Fruit fly (Drosophila melanogaster) whole organism, embryonic: ENCODE results near the gene CG3984.

Experiments used
- Asciz ChIP-seq: fragments of 200-800 bp; sonication (Bioruptor generic); optimal IDR thresholded peaks from 2 replicates; lab custom pipeline; 2017; ENCODE audit warnings: missing biosample characterization, mild to moderate bottlenecking, missing genetic modification characterization, missing genetic modification reagents
- BtbVII ChIP-seq: fragments of 200-800 bp; sonication (Bioruptor generic); optimal IDR thresholded peaks from 3 replicates; lab custom pipeline; 2017; ENCODE audit warnings: missing biosample characterization, mild to moderate bottlenecking, missing genetic modification characterization
- C15 ChIP-seq: fragments of 200-800 bp; sonication (Bioruptor generic); IDR thresholded peaks from 3 replicates; pipeline ENCODE4 v1.3.6; 2022; ENCODE audit warnings: missing biosample characterization, missing genetic modification characterization
- CG10267 ChIP-seq: fragments of 200-800 bp; sonication (Bioruptor generic); optimal IDR thresholded peaks from 2 replicates; lab custom pipeline; 2018; ENCODE audit warnings: missing biosample characterization, mild to moderate bottlenecking, missing genetic modification characterization, moderate library complexity
- CG10321 ChIP-seq: fragments of 200-800 bp; sonication (Bioruptor generic); IDR thresholded peaks from 2 replicates; pipeline ENCODE4 v1.3.6; 2022; ENCODE audit warnings: missing biosample characterization, missing genetic modification characterization
- CG10654 ChIP-seq: fragments of 200-800 bp; sonication (Bioruptor generic); optimal IDR thresholded peaks from 2 replicates; lab custom pipeline; 2016; ENCODE audit warnings: missing biosample characterization, missing genetic modification characterization
- CG12744 ChIP-seq: fragments of 200-800 bp; sonication (Bioruptor generic); optimal IDR thresholded peaks from 2 replicates; lab custom pipeline; 2016; ENCODE audit warnings: missing biosample characterization, missing genetic modification characterization
- CG15269 ChIP-seq: fragments of 200-800 bp; sonication (Bioruptor generic); optimal IDR thresholded peaks from 2 replicates; lab custom pipeline; 2018; ENCODE audit warnings: missing biosample characterization, mild to moderate bottlenecking, missing genetic modification characterization, moderate library complexity
- CG16813 ChIP-seq: fragments of 200-800 bp; sonication (Bioruptor generic); IDR thresholded peaks from 3 replicates; pipeline ENCODE4 v1.3.6; 2022; ENCODE audit warnings: missing biosample characterization, missing genetic modification characterization; ENCODE audit not compliant: partially characterized antibody
- CG16815 ChIP-seq: fragments of 200-800 bp; sonication (Bioruptor generic); optimal IDR thresholded peaks from 3 replicates; lab custom pipeline; 2017; ENCODE audit warnings: missing biosample characterization, mild to moderate bottlenecking, missing genetic modification characterization
- CG17802 ChIP-seq: fragments of 200-800 bp; sonication (Bioruptor generic); optimal IDR thresholded peaks from 2 replicates; lab custom pipeline; 2018; ENCODE audit warnings: missing biosample characterization, mild to moderate bottlenecking, missing genetic modification characterization, moderate library complexity
- CG2120 ChIP-seq: fragments of 200-800 bp; sonication (Bioruptor generic); optimal IDR thresholded peaks from 3 replicates; lab custom pipeline; 2016; ENCODE audit warnings: missing biosample characterization, missing genetic modification characterization
- CG2199 ChIP-seq: fragments of 200-800 bp; sonication (Bioruptor generic); IDR thresholded peaks from 3 replicates; pipeline ENCODE4 v1.3.6; 2022; ENCODE audit warnings: missing biosample characterization, missing genetic modification characterization
- CG30020 ChIP-seq: fragments of 200-800 bp; optimal IDR thresholded peaks from 2 replicates; lab custom pipeline; 2019; ENCODE audit warnings: missing biosample characterization, mild to moderate bottlenecking, missing genetic modification characterization, moderate library complexity
- CG30431 ChIP-seq: fragments of 200-800 bp; sonication (Bioruptor generic); optimal IDR thresholded peaks from 2 replicates; lab custom pipeline; 2017; ENCODE audit warnings: missing biosample characterization, missing genetic modification characterization
- CG31365 ChIP-seq: fragments of 200-800 bp; sonication (Bioruptor generic); optimal IDR thresholded peaks from 2 replicates; lab custom pipeline; 2018; ENCODE audit warnings: missing biosample characterization, mild to moderate bottlenecking, missing genetic modification characterization
- CG4282 ChIP-seq: fragments of 200-800 bp; sonication (Bioruptor generic); optimal IDR thresholded peaks from 2 replicates; lab custom pipeline; 2016; ENCODE audit warnings: missing biosample characterization, missing genetic modification characterization
- CG6272 ChIP-seq: fragments of 200-800 bp; sonication (Bioruptor generic); IDR thresholded peaks from 2 replicates; pipeline ENCODE4 v1.3.6; 2022; ENCODE audit warnings: missing biosample characterization, missing genetic modification characterization
- CG8089 ChIP-seq: fragments of 200-800 bp; sonication (Bioruptor generic); optimal IDR thresholded peaks from 3 replicates; lab custom pipeline; 2016; ENCODE audit warnings: missing biosample characterization, missing genetic modification characterization
- CG9437 ChIP-seq: fragments of 200-800 bp; sonication (Bioruptor generic); optimal IDR thresholded peaks from 2 replicates; lab custom pipeline; 2018; ENCODE audit warnings: missing biosample characterization, mild to moderate bottlenecking, missing genetic modification characterization
- CoRest ChIP-seq: fragments of 200-800 bp; sonication (Bioruptor generic); optimal IDR thresholded peaks from 3 replicates; lab custom pipeline; 2018; ENCODE audit warnings: missing biosample characterization, mild to moderate bottlenecking, missing genetic modification characterization, moderate library complexity
- D ChIP-seq, 2 experiments: fragments of 200-800 bp in 1 of 2; fragments of >200 bp in 1 of 2; sonication (Bioruptor generic) in 1 of 2; optimal IDR thresholded peaks; 2 replicates in 1 of 2; 3 replicates in 1 of 2; lab custom pipeline; 2017; ENCODE audit warnings: mild to moderate bottlenecking in 1 of 2, missing biosample characterization in 1 of 2, missing genetic modification characterization in 1 of 2, missing genetic modification reagents in 1 of 2
- Dek ChIP-seq: fragments of 200-800 bp; sonication (Bioruptor generic); optimal IDR thresholded peaks from 3 replicates; lab custom pipeline; 2019; ENCODE audit warnings: missing biosample characterization, mild to moderate bottlenecking, missing genetic modification characterization, moderate library complexity
- Dip2 ChIP-seq: fragments of 200-800 bp; sonication (Bioruptor generic); IDR thresholded peaks from 2 replicates; pipeline ENCODE4 v1.3.6; 2022; ENCODE audit warnings: missing biosample characterization, missing genetic modification characterization
- Doc3 ChIP-seq: fragments of 200-800 bp; sonication (Bioruptor generic); IDR thresholded peaks from 3 replicates; pipeline ENCODE4 v1.3.6; 2022; ENCODE audit warnings: missing biosample characterization, missing genetic modification characterization; ENCODE audit not compliant: partially characterized antibody
- Dp ChIP-seq: fragments of 200-800 bp; sonication (Bioruptor generic); optimal IDR thresholded peaks from 2 replicates; lab custom pipeline; 2018; ENCODE audit warnings: missing biosample characterization, mild to moderate bottlenecking, missing genetic modification characterization, moderate library complexity
- ERR ChIP-seq: fragments of 200-800 bp; sonication (Bioruptor generic); optimal IDR thresholded peaks from 2 replicates; lab custom pipeline; 2016; ENCODE audit warnings: missing biosample characterization, missing genetic modification characterization
- Mes4 ChIP-seq: fragments of 200-800 bp; sonication (Bioruptor generic); optimal IDR thresholded peaks from 2 replicates; lab custom pipeline; 2016; ENCODE audit warnings: missing biosample characterization, missing genetic modification characterization
- PHDP ChIP-seq: fragments of 200-800 bp; sonication (Bioruptor generic); optimal IDR thresholded peaks from 3 replicates; lab custom pipeline; 2018; ENCODE audit warnings: missing biosample characterization, mild to moderate bottlenecking, missing genetic modification characterization, moderate library complexity
- Six4 ChIP-seq: fragments of 200-800 bp; sonication (Bioruptor generic); optimal IDR thresholded peaks from 2 replicates; lab custom pipeline; 2016; ENCODE audit warnings: missing biosample characterization, missing genetic modification characterization
- Vsx1 ChIP-seq: fragments of 200-800 bp; sonication (Bioruptor generic); optimal IDR thresholded peaks from 2 replicates; lab custom pipeline; 2017; ENCODE audit warnings: missing biosample characterization, mild to moderate bottlenecking, missing genetic modification characterization, missing genetic modification reagents
- bcd ChIP-seq: fragments of 200-800 bp; sonication (Bioruptor generic); optimal IDR thresholded peaks from 2 replicates; lab custom pipeline; 2017; ENCODE audit warnings: missing biosample characterization, mild to moderate bottlenecking, missing genetic modification characterization
- btn ChIP-seq: fragments of 200-800 bp; sonication (Bioruptor generic); optimal IDR thresholded peaks from 2 replicates; lab custom pipeline; 2016; ENCODE audit warnings: missing biosample characterization, missing genetic modification characterization
- cad ChIP-seq: fragments of >200 bp; optimal IDR thresholded peaks from 2 replicates; lab custom pipeline; 2017; ENCODE audit warnings: missing biosample characterization, missing genetic modification characterization
- cas ChIP-seq: fragments of 200-800 bp; sonication (Bioruptor generic); IDR thresholded peaks from 2 replicates; pipeline ENCODE4 v1.3.6; 2022; ENCODE audit warnings: missing biosample characterization, missing genetic modification characterization
- chn ChIP-seq: fragments of 200-800 bp; sonication (Bioruptor generic); optimal IDR thresholded peaks from 2 replicates; lab custom pipeline; 2016; ENCODE audit warnings: missing biosample characterization, missing genetic modification characterization
- disco-r ChIP-seq: fragments of 200-800 bp; sonication (Bioruptor generic); optimal IDR thresholded peaks from 2 replicates; lab custom pipeline; 2016; ENCODE audit warnings: missing biosample characterization, missing genetic modification characterization
- dm ChIP-seq: fragments of 200-800 bp; sonication (Bioruptor generic); optimal IDR thresholded peaks from 3 replicates; lab custom pipeline; 2016; ENCODE audit warnings: missing biosample characterization, missing genetic modification characterization
- exex ChIP-seq: fragments of 200-800 bp; sonication (Bioruptor generic); optimal IDR thresholded peaks from 4 replicates; lab custom pipeline; 2018; ENCODE audit warnings: missing biosample characterization, mild to moderate bottlenecking, missing genetic modification characterization, moderate library complexity
- ftz-f1 ChIP-seq: fragments of 200-800 bp; sonication (Bioruptor generic); optimal IDR thresholded peaks from 2 replicates; lab custom pipeline; 2016; ENCODE audit warnings: missing biosample characterization, missing genetic modification characterization
- gcm2 ChIP-seq: fragments of 200-800 bp; sonication (Bioruptor generic); optimal IDR thresholded peaks from 2 replicates; lab custom pipeline; 2016; ENCODE audit warnings: missing biosample characterization, missing genetic modification characterization
- hbn ChIP-seq: fragments of 200-800 bp; sonication (Bioruptor generic); IDR thresholded peaks from 2 replicates; pipeline ENCODE4 v1.3.6; 2022; ENCODE audit warnings: missing biosample characterization, missing genetic modification characterization; ENCODE audit not compliant: partially characterized antibody
- hth ChIP-seq: fragments of >200 bp; optimal IDR thresholded peaks from 2 replicates; lab custom pipeline; 2017; ENCODE audit warnings: inconsistent platforms
- org-1 ChIP-seq: fragments of 200-800 bp; sonication (Bioruptor generic); optimal IDR thresholded peaks from 2 replicates; lab custom pipeline; 2017; ENCODE audit warnings: missing biosample characterization, missing genetic modification characterization
- pita ChIP-seq: fragments of 200-800 bp; sonication (Bioruptor generic); optimal IDR thresholded peaks from 2 replicates; lab custom pipeline; 2017; ENCODE audit warnings: missing biosample characterization, mild to moderate bottlenecking, missing genetic modification characterization
- slbo ChIP-seq: fragments of 200-800 bp; sonication (Bioruptor generic); IDR thresholded peaks from 2 replicates; pipeline ENCODE4 v1.3.6; 2022; ENCODE audit warnings: missing biosample characterization, missing genetic modification characterization
- sqz ChIP-seq: fragments of 200-800 bp; sonication (Bioruptor generic); optimal IDR thresholded peaks from 3 replicates; lab custom pipeline; 2018; ENCODE audit warnings: missing biosample characterization, mild to moderate bottlenecking, missing genetic modification characterization
- sr ChIP-seq: fragments of 200-800 bp; sonication (Bioruptor generic); IDR thresholded peaks from 3 replicates; pipeline ENCODE4 v1.3.6; 2022; ENCODE audit warnings: missing biosample characterization, missing genetic modification characterization
- stwl ChIP-seq: fragments of 200-800 bp; sonication (Bioruptor generic); optimal IDR thresholded peaks from 3 replicates; lab custom pipeline; 2018; ENCODE audit warnings: missing biosample characterization, mild to moderate bottlenecking, missing genetic modification characterization, moderate library complexity
- unpg ChIP-seq: fragments of 200-800 bp; sonication (Bioruptor generic); optimal IDR thresholded peaks from 3 replicates; lab custom pipeline; 2018; ENCODE audit warnings: missing biosample characterization, mild to moderate bottlenecking, missing genetic modification characterization, moderate library complexity
- zen2 ChIP-seq: fragments of 200-800 bp; sonication (Bioruptor generic); IDR thresholded peaks from 3 replicates; pipeline ENCODE4 v1.3.6; 2022; ENCODE audit warnings: missing biosample characterization, missing genetic modification characterization; ENCODE audit not compliant: partially characterized antibody

CG3984 gene

dm6 chr3R:15145491-15145890 lies 8.5 kb downstream of the CG3984 start (continued):
- TF ChIP-seq dm (GFP tag; lab: Kevin White, UChicago) (no peak), Dek (peak; percentile 24), exex (tag; lab: Kevin White, UChicago) (no peak), BtbVII (no peak), CG9437 (GFP tag; lab: Kevin White, UChicago) (peak; percentile 7), sqz (no peak), PHDP (tag; lab: Kevin White, UChicago) (peak; percentile 51), slbo (GFP tag; lab: Robert Waterston, UW) (peak; percentile 56), bcd (GFP tag; lab: Kevin White, UChicago) (peak; percentile 54), CG10267 (tag; lab: Kevin White, UChicago) (peak; percentile 38), hbn (GFP tag; lab: Robert Waterston, UW) (no peak), CG6272 (GFP tag; lab: Robert Waterston, UW) (peak; percentile 46; the same call in 1 of the 2 replicates), cad (GFP tag; lab: Kevin White, UChicago) (no peak), Vsx1 (GFP tag; lab: Kevin White, UChicago) (no peak), Dip2 (GFP tag; lab: Robert Waterston, UW) (no peak), CoRest (tag; lab: Kevin White, UChicago) (peak; percentile 33), CG16815 (GFP tag; lab: Kevin White, UChicago) (no peak), CG30020 (no peak), org-1 (GFP tag; lab: Kevin White, UChicago) (peak; percentile 40), CG30431 (GFP tag; lab: Kevin White, UChicago) (no peak), CG4282 (GFP tag; lab: Kevin White, UChicago) (no peak), CG17802 (tag; lab: Kevin White, UChicago) (peak; percentile 2), D (optimal IDR thresholded peaks at IDR 0.05; lab: Kevin White, UChicago) (no peak), D (GFP tag; optimal IDR thresholded peaks at IDR 0.05; lab: Kevin White, UChicago) (peak; percentile 23), CG8089 (GFP tag; lab: Kevin White, UChicago) (no peak), CG16813 (GFP tag; lab: Robert Waterston, UW) (no peak), btn (GFP tag; lab: Kevin White, UChicago) (no peak), Doc3 (no peak), CG2120 (GFP tag; lab: Kevin White, UChicago) (peak; percentile 28), chn (no peak), CG31365 (tag; lab: Kevin White, UChicago) (no peak), CG10654 (GFP tag; lab: Kevin White, UChicago) (peak; percentile 3), CG2199 (no peak), CG12744 (GFP tag; lab: Kevin White, UChicago) (no peak), Asciz (GFP tag; lab: Kevin White, UChicago) (peak; percentile 8), CG15269 (peak; percentile 55), cas (GFP tag; lab: Robert Waterston, UW) (0 out of 2 replicates have a peak, but pooled peaks have one; percentile 11), Mes4 (GFP tag; lab: Kevin White, UChicago) (no peak), Six4 (GFP tag; lab: Kevin White, UChicago) (peak; percentile 46), C15 (GFP tag; lab: Robert Waterston, UW) (no peak), ERR (no peak), pita (GFP tag; lab: Kevin White, UChicago) (no peak), ftz-f1 (GFP tag; lab: Kevin White, UChicago) (peak; percentile 20), Dp (GFP tag; lab: Kevin White, UChicago) (no peak), stwl (no peak), hth (lab: Kevin White, UChicago) (no peak), CG10321 (GFP tag; lab: Robert Waterston, UW) (peak; percentile 41; the same call in 1 of the 2 replicates), sr (GFP tag; lab: Robert Waterston, UW) (no peak), zen2 (GFP tag; lab: Robert Waterston, UW) (no peak), unpg (GFP tag; lab: Kevin White, UChicago) (peak; percentile 61), disco-r (GFP tag; lab: Kevin White, UChicago) (no peak), gcm2 (GFP tag; lab: Kevin White, UChicago) (peak; percentile 3)
